Fruit fly (Drosophila melanogaster) whole organism, embryonic: ENCODE results near the gene CG42259.

ENCODE experiments used
- Abd-B ChIP-seq: fragments of 200-800 bp; sonication (Bioruptor generic); optimal IDR thresholded peaks from 2 replicates; lab custom pipeline; 2018; ENCODE audit warnings: missing biosample characterization, mild to moderate bottlenecking, missing genetic modification characterization, moderate library complexity
- Asciz ChIP-seq: fragments of 200-800 bp; sonication (Bioruptor generic); optimal IDR thresholded peaks from 2 replicates; lab custom pipeline; 2017; ENCODE audit warnings: missing biosample characterization, mild to moderate bottlenecking, missing genetic modification characterization, missing genetic modification reagents
- Awh ChIP-seq: fragments of 200-800 bp; sonication (Bioruptor generic); IDR thresholded peaks from 2 replicates; pipeline ENCODE4, ENCODE4 v1.3.6; 2022; ENCODE audit warnings: missing biosample characterization, missing genetic modification characterization
- C15 ChIP-seq: fragments of 200-800 bp; sonication (Bioruptor generic); IDR thresholded peaks from 3 replicates; pipeline ENCODE4 v1.3.6; 2022; ENCODE audit warnings: missing biosample characterization, missing genetic modification characterization
- CG10267 ChIP-seq: fragments of 200-800 bp; sonication (Bioruptor generic); optimal IDR thresholded peaks from 2 replicates; lab custom pipeline; 2018; ENCODE audit warnings: missing biosample characterization, mild to moderate bottlenecking, missing genetic modification characterization, moderate library complexity
- CG10543 ChIP-seq: fragments of 200-800 bp; sonication (Bioruptor generic); optimal IDR thresholded peaks from 3 replicates; lab custom pipeline; 2017; ENCODE audit warnings: missing biosample characterization, mild to moderate bottlenecking, missing genetic modification characterization, moderate library complexity
- CG11560 ChIP-seq: fragments of 200-800 bp; sonication (Bioruptor generic); IDR thresholded peaks from 3 replicates; pipeline ENCODE4 v1.3.6; 2022; ENCODE audit warnings: missing biosample characterization, missing genetic modification characterization
- CG12219 ChIP-seq: fragments of 200-800 bp; sonication (Bioruptor generic); optimal IDR thresholded peaks from 3 replicates; lab custom pipeline; 2018; ENCODE audit warnings: missing biosample characterization, mild to moderate bottlenecking, missing genetic modification characterization
- CG1233 ChIP-seq: fragments of 200-800 bp; sonication (Bioruptor generic); optimal IDR thresholded peaks from 4 replicates; lab custom pipeline; 2018; ENCODE audit warnings: missing biosample characterization, mild to moderate bottlenecking, missing genetic modification characterization
- CG12391 ChIP-seq: fragments of 200-800 bp; sonication (Bioruptor generic); optimal IDR thresholded peaks from 3 replicates; lab custom pipeline; 2018; ENCODE audit warnings: missing biosample characterization, mild to moderate bottlenecking, missing genetic modification characterization, moderate library complexity
- CG13123 ChIP-seq: fragments of 200-800 bp; sonication (Bioruptor generic); optimal IDR thresholded peaks from 2 replicates; lab custom pipeline; 2016; ENCODE audit warnings: missing biosample characterization, missing genetic modification characterization
- CG13775 ChIP-seq: fragments of 200-800 bp; sonication (Bioruptor generic); optimal IDR thresholded peaks from 3 replicates; lab custom pipeline; 2017; ENCODE audit warnings: missing biosample characterization, mild to moderate bottlenecking, missing genetic modification characterization
- CG15696 ChIP-seq: fragments of 200-800 bp; sonication (Bioruptor generic); optimal IDR thresholded peaks from 2 replicates; lab custom pipeline; 2019; ENCODE audit warnings: missing biosample characterization, mild to moderate bottlenecking, missing genetic modification characterization, moderate library complexity
- CG16813 ChIP-seq: fragments of 200-800 bp; sonication (Bioruptor generic); IDR thresholded peaks from 3 replicates; pipeline ENCODE4 v1.3.6; 2022; ENCODE audit warnings: missing biosample characterization, missing genetic modification characterization; ENCODE audit not compliant: partially characterized antibody
- CG17186 ChIP-seq: fragments of 200-800 bp; sonication (Bioruptor generic); optimal IDR thresholded peaks from 3 replicates; lab custom pipeline; 2017; ENCODE audit warnings: missing biosample characterization, missing genetic modification reagents, missing genetic modification characterization
- CG17359 ChIP-seq: fragments of 200-800 bp; sonication (Bioruptor generic); optimal IDR thresholded peaks from 3 replicates; lab custom pipeline; 2018; ENCODE audit warnings: missing biosample characterization, mild to moderate bottlenecking, missing genetic modification characterization, moderate library complexity
- CG1832 ChIP-seq: fragments of 200-800 bp; sonication (Bioruptor generic); optimal IDR thresholded peaks from 2 replicates; lab custom pipeline; 2017; ENCODE audit warnings: missing biosample characterization, mild to moderate bottlenecking, missing genetic modification characterization, inconsistent platforms
- CG2199 ChIP-seq: fragments of 200-800 bp; sonication (Bioruptor generic); IDR thresholded peaks from 3 replicates; pipeline ENCODE4 v1.3.6; 2022; ENCODE audit warnings: missing biosample characterization, missing genetic modification characterization
- CG2875 ChIP-seq: fragments of 200-800 bp; sonication (Bioruptor generic); optimal IDR thresholded peaks from 2 replicates; lab custom pipeline; 2017; ENCODE audit warnings: missing biosample characterization, mild to moderate bottlenecking, missing genetic modification characterization, missing genetic modification reagents
- CG30020 ChIP-seq: fragments of 200-800 bp; optimal IDR thresholded peaks from 2 replicates; lab custom pipeline; 2019; ENCODE audit warnings: missing biosample characterization, mild to moderate bottlenecking, missing genetic modification characterization, moderate library complexity
- CG3065 ChIP-seq: fragments of 200-800 bp; sonication (Bioruptor generic); optimal IDR thresholded peaks from 2 replicates; lab custom pipeline; 2016; ENCODE audit warnings: missing biosample characterization, missing genetic modification characterization
- CG31224 ChIP-seq: fragments of 200-800 bp; sonication (Bioruptor generic); IDR thresholded peaks from 2 replicates; pipeline ENCODE4 v1.3.6; 2022; ENCODE audit warnings: missing biosample characterization, missing genetic modification characterization
- CG3847 ChIP-seq: fragments of 200-800 bp; sonication (Bioruptor generic); IDR thresholded peaks from 2 replicates; pipeline ENCODE4 v1.3.6; 2022; ENCODE audit warnings: missing biosample characterization, missing genetic modification characterization
- CG7745 ChIP-seq: fragments of 200-800 bp; sonication (Bioruptor generic); optimal IDR thresholded peaks from 2 replicates; lab custom pipeline; 2018; ENCODE audit warnings: missing biosample characterization, mild to moderate bottlenecking, missing genetic modification characterization, moderate library complexity
- CG8281 ChIP-seq: fragments of 200-800 bp; sonication (Bioruptor generic); optimal IDR thresholded peaks from 2 replicates; lab custom pipeline; 2018; ENCODE audit warnings: missing biosample characterization, mild to moderate bottlenecking, missing genetic modification characterization, moderate library complexity
- Chrac-16 ChIP-seq: fragments of 200-800 bp; sonication (Bioruptor generic); optimal IDR thresholded peaks from 3 replicates; lab custom pipeline; 2016; ENCODE audit warnings: missing biosample characterization, missing genetic modification characterization
- Drgx ChIP-seq: fragments of 200-800 bp; sonication (Bioruptor generic); IDR thresholded peaks from 2 replicates; pipeline ENCODE4 v1.3.6; 2022; ENCODE audit warnings: missing biosample characterization, missing genetic modification characterization
- Fer1 ChIP-seq: fragments of 200-800 bp; sonication (Bioruptor generic); optimal IDR thresholded peaks from 2 replicates; lab custom pipeline; 2017; ENCODE audit warnings: missing biosample characterization, mild to moderate bottlenecking, missing genetic modification characterization
- Hmr ChIP-seq: fragments of 200-800 bp; sonication (Bioruptor generic); optimal IDR thresholded peaks from 3 replicates; lab custom pipeline; 2017; ENCODE audit warnings: mild to moderate bottlenecking, missing biosample characterization, missing genetic modification reagents, missing genetic modification characterization
- Lpt ChIP-seq: fragments of >200 bp; optimal IDR thresholded peaks from 2 replicates; lab custom pipeline; 2018; ENCODE audit warnings: missing biosample characterization, missing genetic modification characterization
- Mrtf ChIP-seq: fragments of 200-800 bp; sonication (Bioruptor generic); IDR thresholded peaks from 3 replicates; pipeline ENCODE4 v1.3.6; 2022; ENCODE audit warnings: missing biosample characterization, missing genetic modification characterization
- Trl ChIP-seq, 3 experiments: fragments of >200 bp in 2 of 3; fragments of 200-800 bp in 1 of 3; sonication (Bioruptor generic) in 1 of 3; optimal IDR thresholded peaks; 2 replicates in 1 of 3; 3 replicates in 2 of 3; lab custom pipeline; 2016 to 2017; ENCODE audit warnings: missing biosample characterization in 1 of 3, missing genetic modification characterization in 1 of 3
- Vsx1 ChIP-seq: fragments of 200-800 bp; sonication (Bioruptor generic); optimal IDR thresholded peaks from 2 replicates; lab custom pipeline; 2017; ENCODE audit warnings: missing biosample characterization, mild to moderate bottlenecking, missing genetic modification characterization, missing genetic modification reagents
- cas ChIP-seq: fragments of 200-800 bp; sonication (Bioruptor generic); IDR thresholded peaks from 2 replicates; pipeline ENCODE4 v1.3.6; 2022; ENCODE audit warnings: missing biosample characterization, missing genetic modification characterization
- cg ChIP-seq: fragments of 200-800 bp; sonication (Bioruptor generic); optimal IDR thresholded peaks from 3 replicates; lab custom pipeline; 2019; ENCODE audit warnings: missing biosample characterization, mild to moderate bottlenecking, missing genetic modification characterization, moderate library complexity
- ci ChIP-seq: fragments of 200-800 bp; sonication (Bioruptor generic); IDR thresholded peaks from 3 replicates; pipeline ENCODE4 v1.3.6; 2022; ENCODE audit warnings: missing biosample characterization, missing genetic modification characterization
- en ChIP-seq: fragments of 200-800 bp; sonication (Bioruptor generic); optimal IDR thresholded peaks from 2 replicates; lab custom pipeline; 2016; ENCODE audit warnings: missing biosample characterization, missing genetic modification characterization
- eve ChIP-seq, 2 experiments: fragments of >200 bp; optimal IDR thresholded peaks; 2 replicates each; lab custom pipeline; 2017; ENCODE audit warnings: missing biosample characterization in 2 of 2, missing genetic modification characterization in 2 of 2
- ewg ChIP-seq: fragments of 200-800 bp; sonication (Bioruptor generic); optimal IDR thresholded peaks from 3 replicates; lab custom pipeline; 2017; ENCODE audit warnings: mild to moderate bottlenecking, missing biosample characterization, missing genetic modification reagents, missing genetic modification characterization
- exex ChIP-seq: fragments of 200-800 bp; sonication (Bioruptor generic); optimal IDR thresholded peaks from 4 replicates; lab custom pipeline; 2018; ENCODE audit warnings: missing biosample characterization, mild to moderate bottlenecking, missing genetic modification characterization, moderate library complexity
- ftz-f1 ChIP-seq: fragments of 200-800 bp; sonication (Bioruptor generic); optimal IDR thresholded peaks from 2 replicates; lab custom pipeline; 2016; ENCODE audit warnings: missing biosample characterization, missing genetic modification characterization
- hbn ChIP-seq: fragments of 200-800 bp; sonication (Bioruptor generic); IDR thresholded peaks from 2 replicates; pipeline ENCODE4 v1.3.6; 2022; ENCODE audit warnings: missing biosample characterization, missing genetic modification characterization; ENCODE audit not compliant: partially characterized antibody
- her ChIP-seq: fragments of 200-800 bp; sonication (Bioruptor generic); optimal IDR thresholded peaks from 2 replicates; lab custom pipeline; 2016; ENCODE audit warnings: missing biosample characterization, missing genetic modification characterization
- jumu ChIP-seq: fragments of 200-800 bp; sonication (Bioruptor generic); optimal IDR thresholded peaks from 3 replicates; lab custom pipeline; 2016; ENCODE audit warnings: missing biosample characterization, missing genetic modification characterization
- kah ChIP-seq: fragments of 200-800 bp; sonication (Bioruptor generic); optimal IDR thresholded peaks from 2 replicates; lab custom pipeline; 2018; ENCODE audit warnings: missing biosample characterization, mild to moderate bottlenecking, missing genetic modification characterization
- kay ChIP-seq: fragments of 200-800 bp; sonication (Bioruptor generic); optimal IDR thresholded peaks from 2 replicates; lab custom pipeline; 2016; ENCODE audit warnings: missing biosample characterization, missing genetic modification characterization
- tna ChIP-seq: fragments of 200-800 bp; sonication (Bioruptor generic); IDR thresholded peaks from 2 replicates; pipeline ENCODE4 v1.3.6; 2022; ENCODE audit warnings: missing biosample characterization, missing genetic modification characterization; ENCODE audit not compliant: partially characterized antibody
- trh ChIP-seq: fragments of 200-800 bp; sonication (Bioruptor generic); optimal IDR thresholded peaks from 2 replicates; lab custom pipeline; 2016; ENCODE audit warnings: missing biosample characterization, missing genetic modification characterization
- ttk ChIP-seq: fragments of 200-800 bp; sonication (Bioruptor generic); IDR thresholded peaks from 2 replicates; pipeline ENCODE4 v2.1.2; 2022; ENCODE audit warnings: missing biosample characterization, missing genetic modification characterization

CG42259 gene

dm6 chrX:1052684-1053389 is 6.8 kb downstream of the CG42259 start (continued):
- TF ChIP-seq CG31224 (no peak), CG10267 (tag; lab: Kevin White, UChicago) (peak; percentile 16), CG8281 (no peak), tna (GFP tag; lab: Robert Waterston, UW) (no peak), trh (GFP tag; lab: Kevin White, UChicago) (no peak), CG13123 (no peak), CG11560 (tag; lab: Robert Waterston, UW) (no peak), CG3847 (GFP tag; lab: Robert Waterston, UW) (no peak), CG2199 (no peak), exex (tag; lab: Kevin White, UChicago) (no peak), Fer1 (GFP tag; lab: Kevin White, UChicago) (no peak), en (GFP tag; lab: Kevin White, UChicago) (no peak), her (peak; percentile 15), cas (GFP tag; lab: Robert Waterston, UW) (no peak), ttk (GFP tag; lab: Robert Waterston, UW) (peak; percentile 41; the same call in 1 of the 2 replicates), ftz-f1 (no peak), Trl (optimal IDR thresholded peaks at IDR 0.05; lab: Kevin White, UChicago) (no peak), Trl (GFP tag; optimal IDR thresholded peaks at IDR 0.05; lab: Kevin White, UChicago) (peak; percentile 22), Asciz (GFP tag; lab: Kevin White, UChicago) (peak; percentile 33), CG15696 (tag; lab: Kevin White, UChicago) (peak; percentile 23), CG10543 (no peak), C15 (no peak), CG16813 (GFP tag; lab: Robert Waterston, UW) (no peak), CG2875 (GFP tag; lab: Kevin White, UChicago) (peak; percentile 10), kah (no peak), CG17186 (GFP tag; lab: Kevin White, UChicago) (no peak), CG12391 (tag; lab: Kevin White, UChicago) (peak; percentile 23), Vsx1 (no peak), ewg (GFP tag; lab: Kevin White, UChicago) (peak; percentile 13), CG17359 (peak; percentile 58), CG7745 (tag; lab: Kevin White, UChicago) (no peak), cg (GFP tag; lab: Kevin White, UChicago) (no peak), CG12219 (GFP tag; lab: Kevin White, UChicago) (peak; percentile 50), Abd-B (GFP tag; lab: Kevin White, UChicago) (peak; percentile 34), CG3065 (no peak), kay (GFP tag; lab: Kevin White, UChicago) (no peak), Mrtf (GFP tag; lab: Robert Waterston, UW) (peak; percentile 61; the same call in 2 of the 3 replicates), Lpt (GFP tag; lab: Kevin White, UChicago) (no peak), Drgx (GFP tag; lab: Robert Waterston, UW) (peak; percentile 69), Awh (GFP tag; lab: Robert Waterston, UW) (no peak), Hmr (peak; percentile 4), CG30020 (tag; lab: Kevin White, UChicago) (no peak), ci (GFP tag; lab: Robert Waterston, UW) (peak; percentile 56; the same call in 2 of the 3 replicates), eve (GFP tag; optimal IDR thresholded peaks at IDR 0.05; lab: Kevin White, UChicago) (no peak), Chrac-16 (GFP tag; lab: Kevin White, UChicago) (peak; percentile 2), jumu (GFP tag; lab: Kevin White, UChicago) (no peak), CG1233 (GFP tag; lab: Kevin White, UChicago) (peak; percentile 20), CG1832 (GFP tag; lab: Kevin White, UChicago) (no peak), CG13775 (no peak), hbn (GFP tag; lab: Robert Waterston, UW) (no peak)
